Worm (Caenorhabditis elegans): Measurements from ENCODE around the gene fbxa-4.

DNA sequence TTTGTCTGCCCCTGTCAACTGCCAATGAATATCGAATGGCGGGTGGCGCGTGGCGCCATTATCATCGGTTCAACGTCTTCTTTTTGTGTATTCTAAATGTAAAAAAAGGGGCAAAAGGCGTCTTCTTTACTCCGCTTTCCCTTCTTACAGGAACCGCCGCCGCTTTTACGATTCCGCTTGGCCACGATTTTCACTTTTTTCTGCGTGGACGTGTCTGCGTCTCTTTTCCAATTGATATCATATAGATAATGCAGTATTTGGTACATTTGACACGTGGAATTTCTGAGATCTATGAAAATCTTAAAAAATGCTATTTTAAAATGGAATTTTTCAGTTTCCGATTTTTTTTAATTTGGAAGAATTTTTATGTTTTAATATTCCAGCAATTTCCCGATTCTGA, 20.2 kb upstream of the fbxa-4 start:
- TF ChIP-seq rbr-2 (tag; optimal IDR thresholded peaks at IDR 0.05) (no peak), nhr-111 (GFP tag; optimal IDR thresholded peaks at IDR 0.05) (no peak), ces-1 (GFP tag; optimal IDR thresholded peaks at IDR 0.05) (no peak), lsy-2 (tag; optimal IDR thresholded peaks at IDR 0.05) (no peak), snpc-4 (tag; optimal IDR thresholded peaks at IDR 0.05) (no peak), egl-27 (tag; optimal IDR thresholded peaks at IDR 0.05) (no peak), nhr-42 (GFP tag; IDR thresholded peaks at IDR 0.05) (no peak), lin-39 (tag; optimal IDR thresholded peaks at IDR 0.05) (no peak), ceh-20 (GFP tag; IDR thresholded peaks at IDR 0.05) (no peak), hmg-1.1 (GFP tag; IDR thresholded peaks at IDR 0.05) (no peak)
